Worm (Caenorhabditis elegans): ENCODE results near the gene Y37E11AL.9.

Y37E11AL.9 gene

ce11 chrIV:3654214-3654613, 46.2 kb downstream of the Y37E11AL.9 start (continued):
- TF ChIP-seq nhr-102 (tag; optimal IDR thresholded peaks at IDR 0.05): no peak
- TF ChIP-seq ceh-44 (GFP tag; IDR thresholded peaks at IDR 0.05): no peak
- TF ChIP-seq mdt-29 (GFP tag; IDR thresholded peaks at IDR 0.05): peak; percentile 82
- TF ChIP-seq egl-27 (tag; optimal IDR thresholded peaks at IDR 0.05): no peak
- no peak for TF ChIP-seq ctbp-1 (GFP tag; IDR thresholded peaks at IDR 0.05)
- TF ChIP-seq hlh-11 (tag; optimal IDR thresholded peaks at IDR 0.05): peak; percentile 93
- TF ChIP-seq hmg-1.1 (GFP tag; IDR thresholded peaks at IDR 0.05): 0 out of 2 replicates have a peak, but pooled peaks have one; percentile 20
- TF ChIP-seq F10B5.3 (tag; optimal IDR thresholded peaks at IDR 0.05): no peak
- peak; percentile 31 for TF ChIP-seq gei-8 (GFP tag; optimal IDR thresholded peaks at IDR 0.05)
- peak; percentile 28 for TF ChIP-seq rbr-2 (tag; optimal IDR thresholded peaks at IDR 0.05)
- no peak for TF ChIP-seq Y48G9A.11 (GFP tag; IDR thresholded peaks at IDR 0.05)
- TF ChIP-seq spr-1 (tag; optimal IDR thresholded peaks at IDR 0.05): no peak
- TF ChIP-seq dmd-9 (GFP tag; IDR thresholded peaks at IDR 0.05): no peak
- no peak for TF ChIP-seq duxl-1 (tag; optimal IDR thresholded peaks at IDR 0.05; ENCODE audit: poor library complexity)
- TF ChIP-seq tag-97 (GFP tag; IDR thresholded peaks at IDR 0.05): no peak
- TF ChIP-seq unc-130 (GFP tag; optimal IDR thresholded peaks at IDR 0.05): no peak
- peak; percentile 72 for TF ChIP-seq dve-1 (tag; optimal IDR thresholded peaks at IDR 0.05; ENCODE audit: insufficient read depth)
- no peak for TF ChIP-seq spr-3 (GFP tag; optimal IDR thresholded peaks at IDR 0.05)
- TF ChIP-seq Y75B8A.6 (GFP tag; IDR thresholded peaks at IDR 0.05): 0 out of 2 replicates have a peak, but pooled peaks have one; percentile 42
- peak in 1 of 2 experiments; percentile 69 for TF ChIP-seq unc-62 (GFP tag; optimal IDR thresholded peaks at IDR 0.05 in 1 of 2)
- TF ChIP-seq unc-62 (tag; optimal IDR thresholded peaks at IDR 0.05): no peak
- TF ChIP-seq zag-1 (tag; optimal IDR thresholded peaks at IDR 0.05): no peak
- no peak for TF ChIP-seq ces-1 (GFP tag; optimal IDR thresholded peaks at IDR 0.05)
- no peak for TF ChIP-seq Y105C5A.15 (GFP tag; IDR thresholded peaks at IDR 0.05)
- no peak for TF ChIP-seq aly-2 (tag; optimal IDR thresholded peaks at IDR 0.05)
- TF ChIP-seq snpc-4 (tag; optimal IDR thresholded peaks at IDR 0.05): no peak
- TF ChIP-seq fkh-10 (GFP tag; optimal IDR thresholded peaks at IDR 0.05): no peak
- TF ChIP-seq hif-1 (tag; optimal IDR thresholded peaks at IDR 0.05): peak in 1 of 2 experiments; percentile 55
- TF ChIP-seq zfp-3 (GFP tag; conservative IDR thresholded peaks at IDR 0.05): 0 out of 2 replicates have a peak, but pooled peaks have one; percentile 53
- TF ChIP-seq lsy-2 (tag; optimal IDR thresholded peaks at IDR 0.05): peak in 1 of 2 experiments; percentile 48
- no peak for TF ChIP-seq daf-12 (tag; optimal IDR thresholded peaks at IDR 0.05)
- TF ChIP-seq ztf-11 (tag; optimal IDR thresholded peaks at IDR 0.05): no peak
- no peak for TF ChIP-seq skn-1 (tag; optimal IDR thresholded peaks at IDR 0.05)
- TF ChIP-seq pha-4 (GFP tag; IDR thresholded peaks at IDR 0.05): peak; percentile 39; the same call in 1 of the 2 replicates
- TF ChIP-seq pha-4 (tag; optimal IDR thresholded peaks at IDR 0.05): no peak
- TF ChIP-seq zip-11 (GFP tag; IDR thresholded peaks at IDR 0.05): no peak
- peak; percentile 68; the same call in 1 of the 2 replicates for TF ChIP-seq saeg-2 (GFP tag; IDR thresholded peaks at IDR 0.05)
- TF ChIP-seq mdl-1 (tag; optimal IDR thresholded peaks at IDR 0.05): peak; percentile 73 to 79
- TF ChIP-seq T26A8.4 (GFP tag; IDR thresholded peaks at IDR 0.05): peak; percentile 48; the same call in 1 of the 2 replicates
- no peak for TF ChIP-seq sdz-12 (GFP tag; optimal IDR thresholded peaks at IDR 0.05)
- TF ChIP-seq F37D6.2 (tag; optimal IDR thresholded peaks at IDR 0.05): no peak
- no peak for TF ChIP-seq snpc-1.2 (GFP tag; IDR thresholded peaks at IDR 0.05)
- peak; percentile 53 for TF ChIP-seq nhr-28 (tag; optimal IDR thresholded peaks at IDR 0.05)
- peak; percentile 80 for TF ChIP-seq dmd-6 (GFP tag; IDR thresholded peaks at IDR 0.05)
- TF ChIP-seq nhr-11 (tag; optimal IDR thresholded peaks at IDR 0.05): peak; percentile 82
- TF ChIP-seq lin-39 (tag; optimal IDR thresholded peaks at IDR 0.05): no peak
